Worm (Caenorhabditis elegans): ENCODE results near the gene R74.8.

DNA sequence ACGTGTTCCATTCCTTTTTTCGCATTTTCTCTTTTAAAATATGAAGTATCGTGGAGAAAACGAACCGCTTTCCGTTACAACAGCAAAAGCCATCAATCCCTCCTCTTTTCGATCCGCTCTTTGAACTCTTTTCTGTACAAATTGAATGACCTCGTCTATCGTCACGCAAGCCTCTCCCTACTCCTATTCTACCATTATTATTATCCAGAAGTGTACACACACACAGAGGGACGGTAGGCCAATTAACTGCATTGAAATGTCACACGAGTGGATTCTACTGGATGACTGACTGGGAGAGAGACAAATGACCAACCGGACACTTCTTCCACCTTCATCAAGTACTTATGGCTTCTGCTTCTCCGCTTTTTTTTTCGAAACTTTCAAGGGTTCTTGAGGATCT, 2.1 kb downstream of the R74.8 start:
- TF ChIP-seq dmd-6 (GFP tag; IDR thresholded peaks at IDR 0.05) (no peak), unc-130 (GFP tag; optimal IDR thresholded peaks at IDR 0.05) (no peak), snpc-4 (tag; optimal IDR thresholded peaks at IDR 0.05) (no peak), nhr-237 (tag; optimal IDR thresholded peaks at IDR 0.05) (no peak), lin-15B (tag; optimal IDR thresholded peaks at IDR 0.05) (no peak)
